Worm (Caenorhabditis elegans) whole organism, L4 larva: ENCODE results near the gene mex-6.

Experiments
- aly-2 ChIP-seq: sonication (generic microtip); optimal IDR thresholded peaks from 2 replicates; lab custom pipeline; 2018; ENCODE audit warnings: missing biosample characterization, missing genetic modification characterization
- ces-1 ChIP-seq: fragments of 150-350 bp; sonication (generic microtip); optimal IDR thresholded peaks from 4 replicates; lab custom pipeline; 2014; ENCODE audit warnings: missing biosample characterization, missing genetic modification reagents, missing genetic modification characterization
- daf-19 ChIP-seq: fragments of 200-800 bp; sonication (Bioruptor generic); conservative IDR thresholded peaks from 2 replicates; pipeline ENCODE4 v1.3.6; 2022; ENCODE audit warnings: missing genetic modification characterization, missing compliant biosample characterization
- dmd-9 ChIP-seq: fragments of 200-800 bp; sonication (Bioruptor generic); IDR thresholded peaks from 2 replicates; pipeline ENCODE4 v1.3.6; 2022; ENCODE audit warnings: missing genetic modification reagents, missing genetic modification characterization, missing compliant biosample characterization
- dve-1 ChIP-seq: sonication (generic microtip); optimal IDR thresholded peaks from 2 replicates; lab custom pipeline; 2017; ENCODE audit warnings: antibody characterized with exemption, mild to moderate bottlenecking, missing genetic modification characterization, missing compliant biosample characterization; ENCODE audit not compliant: insufficient read depth
- fos-1 ChIP-seq: fragments of 150-350 bp; optimal IDR thresholded peaks from 2 replicates; lab custom pipeline; 2014; ENCODE audit warnings: missing biosample characterization, missing genetic modification characterization
- lin-39 ChIP-seq: fragments of 150-350 bp; optimal IDR thresholded peaks from 2 replicates; lab custom pipeline; 2014; ENCODE audit warnings: missing biosample characterization, missing genetic modification reagents, missing genetic modification characterization
- nhr-25 ChIP-seq: sonication (generic microtip); optimal IDR thresholded peaks from 2 replicates; lab custom pipeline; 2017; ENCODE audit warnings: missing genetic modification characterization, mild to moderate bottlenecking, missing compliant biosample characterization, antibody characterized with exemption, moderate library complexity, borderline replicate concordance; ENCODE audit not compliant: insufficient read depth
- nhr-41 ChIP-seq: fragments of 200-800 bp; sonication (Bioruptor generic); IDR thresholded peaks from 2 replicates; pipeline ENCODE4 v1.3.6; 2022; ENCODE audit warnings: missing genetic modification reagents, missing genetic modification characterization, missing compliant biosample characterization
- nhr-76 ChIP-seq: fragments of 150-350 bp; optimal IDR thresholded peaks from 2 replicates; lab custom pipeline; 2014; ENCODE audit warnings: missing biosample characterization, missing genetic modification characterization
- spr-3 ChIP-seq: fragments of 200-800 bp; sonication (Bioruptor generic); optimal IDR thresholded peaks from 2 replicates; lab custom pipeline; 2018; ENCODE audit warnings: mild to moderate bottlenecking, missing genetic modification characterization, missing compliant biosample characterization
- unc-62 ChIP-seq, 3 experiments: fragments of 150-350 bp in 1 of 3; sonication (generic microtip); optimal IDR thresholded peaks in 2 of 3; peaks in 1 of 3; 1 replicate in 1 of 3; 2 replicates in 2 of 3; lab custom pipeline; 2014 to 2017; ENCODE audit warnings: missing biosample characterization in 3 of 3, missing genetic modification characterization in 3 of 3, missing genetic modification reagents in 3 of 3, missing genotype in 1 of 3

- TF ChIP-seq lin-39 (tag; lab: Kevin White, UChicago): no peak
- no peak for TF ChIP-seq fos-1 (tag; lab: Kevin White, UChicago)
- no peak for TF ChIP-seq dve-1 (tag; lab: Kevin White, UChicago)
- TF ChIP-seq nhr-41 (GFP tag; lab: Robert Waterston, UW): no peak
- no peak for TF ChIP-seq unc-62 (GFP tag; optimal IDR thresholded peaks at IDR 0.05 in 1 of 2; lab: Kevin White, UChicago)
- no peak for TF ChIP-seq unc-62 (tag; optimal IDR thresholded peaks at IDR 0.05; lab: Kevin White, UChicago)
- TF ChIP-seq spr-3 (GFP tag; lab: Kevin White, UChicago): no peak
- no peak for TF ChIP-seq daf-19
- no peak for TF ChIP-seq ces-1 (GFP tag; lab: Kevin White, UChicago)
- no peak for TF ChIP-seq nhr-76
- TF ChIP-seq dmd-9: no peak
- no peak for TF ChIP-seq aly-2 (tag; lab: Kevin White, UChicago)
- no peak for TF ChIP-seq nhr-25 (tag; lab: Kevin White, UChicago)
These were observed 41.4 kb upstream of the mex-6 start for ce11 chrII:9482529-9482928.
